Worm (Caenorhabditis elegans) whole organism, young adult: ENCODE data around the gene mif-4.

Experiments
- B0261.1 ChIP-seq: sonication (generic microtip); optimal IDR thresholded peaks from 2 replicates; lab custom pipeline; 2016; ENCODE audit warnings: mild to moderate bottlenecking, missing genetic modification characterization, moderate library complexity, missing compliant biosample characterization
- B0336.3 ChIP-seq: fragments of 200-800 bp; sonication (Bioruptor generic); IDR thresholded peaks from 2 replicates; pipeline ENCODE4 v1.3.6; 2022; ENCODE audit warnings: missing genetic modification characterization, missing compliant biosample characterization
- C17E4.6 ChIP-seq: fragments of 200-800 bp; sonication (Bioruptor generic); IDR thresholded peaks from 2 replicates; pipeline ENCODE4 v1.3.6; 2022; ENCODE audit warnings: missing genetic modification reagents, missing genetic modification characterization, missing compliant biosample characterization
- F10E7.11 ChIP-seq: sonication (generic microtip); optimal IDR thresholded peaks from 2 replicates; lab custom pipeline; 2017; ENCODE audit warnings: mild to moderate bottlenecking, missing genetic modification characterization, moderate library complexity, missing compliant biosample characterization
- F23B12.7 ChIP-seq: sonication (generic microtip); optimal IDR thresholded peaks from 2 replicates; lab custom pipeline; 2017; ENCODE audit warnings: missing genetic modification characterization, mild to moderate bottlenecking, missing compliant biosample characterization, antibody characterized with exemption, moderate library complexity; ENCODE audit not compliant: insufficient read depth
- F55B11.4 ChIP-seq: sonication (generic microtip); optimal IDR thresholded peaks from 2 replicates; lab custom pipeline; 2016; ENCODE audit warnings: missing compliant biosample characterization, missing genetic modification characterization, borderline replicate concordance; ENCODE audit not compliant: insufficient read depth
- F57C9.4 ChIP-seq: sonication (generic microtip); optimal IDR thresholded peaks from 2 replicates; lab custom pipeline; 2017; ENCODE audit warnings: mild to moderate bottlenecking, missing genetic modification characterization, missing compliant biosample characterization
- K12H6.12 ChIP-seq: fragments of 200-800 bp; sonication (Bioruptor generic); optimal IDR thresholded peaks from 2 replicates; lab custom pipeline; 2018; ENCODE audit warnings: mild to moderate bottlenecking, missing genetic modification characterization, missing compliant biosample characterization
- Y95B8A.8 ChIP-seq: fragments of 200-800 bp; sonication (Bioruptor generic); IDR thresholded peaks from 2 replicates; pipeline ENCODE4 v1.3.6; 2022; ENCODE audit warnings: missing genetic modification reagents, missing genetic modification characterization, missing compliant biosample characterization
- ama-1 ChIP-seq, 3 experiments: fragments of 150-350 bp in 1 of 3; sonication (generic microtip) in 2 of 3; optimal IDR thresholded peaks; 2 replicates each; lab custom pipeline; 2014 to 2018; ENCODE audit warnings: missing biosample characterization in 2 of 3, missing genetic modification characterization in 2 of 3, missing genetic modification reagents in 2 of 3
- aptf-2 ChIP-seq: fragments of 200-800 bp; sonication (Bioruptor generic); conservative IDR thresholded peaks from 2 replicates; pipeline ENCODE4 v1.3.6; 2022; ENCODE audit warnings: missing genetic modification reagents, missing genetic modification characterization, missing compliant biosample characterization
- athp-1 ChIP-seq: sonication (generic microtip); optimal IDR thresholded peaks from 2 replicates; lab custom pipeline; 2017; ENCODE audit warnings: mild to moderate bottlenecking, missing genetic modification characterization, missing compliant biosample characterization
- bed-1 ChIP-seq: fragments of 200-800 bp; sonication (Bioruptor generic); IDR thresholded peaks from 2 replicates; pipeline ENCODE4 v1.3.6; 2022; ENCODE audit warnings: missing genetic modification reagents, missing genetic modification characterization, missing compliant biosample characterization
- bed-2 ChIP-seq: fragments of 200-800 bp; sonication (Bioruptor generic); IDR thresholded peaks from 2 replicates; pipeline ENCODE4 v1.3.6; 2022; ENCODE audit warnings: missing genetic modification reagents, missing genetic modification characterization, missing compliant biosample characterization
- cebp-1 ChIP-seq, 2 experiments: fragments of 200-800 bp in 1 of 2; sonication (Bioruptor generic) in 1 of 2; sonication (generic microtip) in 1 of 2; IDR thresholded peaks in 1 of 2; optimal IDR thresholded peaks in 1 of 2; 2 replicates each; pipeline versions ENCODE4 v1.3.6 to Lab custom; 2017 to 2022; ENCODE audit warnings: missing compliant biosample characterization in 2 of 2, missing genetic modification characterization in 2 of 2, mild to moderate bottlenecking in 1 of 2, missing genetic modification reagents in 1 of 2, moderate library complexity in 1 of 2
- cebp-2 ChIP-seq: fragments of 200-800 bp; sonication (Bioruptor generic); IDR thresholded peaks from 2 replicates; pipeline ENCODE4 v1.3.6; 2022; ENCODE audit warnings: missing genetic modification characterization, missing compliant biosample characterization
- ceh-100 ChIP-seq: fragments of 200-800 bp; sonication (Bioruptor generic); IDR thresholded peaks from 2 replicates; pipeline ENCODE4 v1.3.6; 2022; ENCODE audit warnings: missing genetic modification reagents, missing genetic modification characterization, missing compliant biosample characterization
- ceh-79 ChIP-seq: sonication (generic microtip); optimal IDR thresholded peaks from 2 replicates; lab custom pipeline; 2017; ENCODE audit warnings: mild to moderate bottlenecking, missing genetic modification characterization, missing compliant biosample characterization
- chd-7 ChIP-seq: sonication (generic microtip); optimal IDR thresholded peaks from 2 replicates; lab custom pipeline; 2016; ENCODE audit warnings: mild to moderate bottlenecking, missing genetic modification characterization, moderate library complexity, missing compliant biosample characterization
- dox-1 ChIP-seq: fragments of 200-800 bp; sonication (Bioruptor generic); IDR thresholded peaks from 2 replicates; pipeline ENCODE4 v1.3.6; 2022; ENCODE audit warnings: missing genetic modification reagents, missing genetic modification characterization, missing compliant biosample characterization
- ekl-4 ChIP-seq: fragments of 200-800 bp; sonication (Bioruptor generic); IDR thresholded peaks from 2 replicates; pipeline ENCODE4 v1.3.6; 2022; ENCODE audit warnings: missing genetic modification reagents, missing genetic modification characterization, missing compliant biosample characterization
- gei-17 ChIP-seq: fragments of 200-800 bp; sonication (Bioruptor generic); optimal IDR thresholded peaks from 2 replicates; lab custom pipeline; 2018; ENCODE audit warnings: mild to moderate bottlenecking, missing genetic modification characterization, missing compliant biosample characterization
- hlh-12 ChIP-seq: sonication (generic microtip); optimal IDR thresholded peaks from 2 replicates; lab custom pipeline; 2016; ENCODE audit warnings: missing genetic modification characterization, missing compliant biosample characterization
- hlh-26 ChIP-seq: fragments of 200-800 bp; sonication (Bioruptor generic); conservative IDR thresholded peaks from 2 replicates; pipeline ENCODE4 v1.3.6; 2022; ENCODE audit warnings: missing genetic modification reagents, missing genetic modification characterization, missing compliant biosample characterization
- hsf-1 ChIP-seq: fragments of 200-800 bp; sonication (Bioruptor generic); IDR thresholded peaks from 2 replicates; pipeline ENCODE4 v1.3.6; 2022; ENCODE audit warnings: missing genetic modification reagents, missing genetic modification characterization, missing compliant biosample characterization
- let-526 ChIP-seq: fragments of 200-800 bp; sonication (Bioruptor generic); IDR thresholded peaks from 2 replicates; pipeline ENCODE4 v1.3.6; 2022; ENCODE audit warnings: missing genetic modification reagents, missing genetic modification characterization, missing compliant biosample characterization
- mel-28 ChIP-seq: sonication (generic microtip); optimal IDR thresholded peaks from 2 replicates; lab custom pipeline; 2016; ENCODE audit warnings: borderline replicate concordance, mild to moderate bottlenecking, missing genetic modification characterization, missing compliant biosample characterization
- nhr-120 ChIP-seq: fragments of 200-800 bp; sonication (Bioruptor generic); IDR thresholded peaks from 2 replicates; pipeline ENCODE4 v1.3.6; 2022; ENCODE audit warnings: missing genetic modification characterization, missing compliant biosample characterization
- nhr-90 ChIP-seq: sonication (generic microtip); optimal IDR thresholded peaks from 2 replicates; lab custom pipeline; 2016; ENCODE audit warnings: missing genotype, mild to moderate bottlenecking, missing genetic modification characterization, missing compliant biosample characterization
- sdz-38 ChIP-seq: sonication (generic microtip); optimal IDR thresholded peaks from 2 replicates; lab custom pipeline; 2016; ENCODE audit warnings: missing genotype, missing genetic modification characterization, missing compliant biosample characterization
- snpc-1.3 ChIP-seq: sonication (generic microtip); optimal IDR thresholded peaks from 2 replicates; lab custom pipeline; 2017; ENCODE audit warnings: missing genetic modification characterization, mild to moderate bottlenecking, missing compliant biosample characterization, antibody characterized with exemption, moderate library complexity, missing genotype, missing genetic modification reagents; ENCODE audit not compliant: insufficient read depth
- snpc-3.4 ChIP-seq: sonication (generic microtip); optimal IDR thresholded peaks from 2 replicates; lab custom pipeline; 2017; ENCODE audit warnings: missing genetic modification characterization, mild to moderate bottlenecking, missing compliant biosample characterization, antibody characterized with exemption, moderate library complexity, missing genotype, missing genetic modification reagents
- somi-1 ChIP-seq: fragments of 200-800 bp; sonication (Bioruptor generic); optimal IDR thresholded peaks from 2 replicates; lab custom pipeline; 2018; ENCODE audit warnings: mild to moderate bottlenecking, missing genetic modification characterization, missing compliant biosample characterization
- tbx-9 ChIP-seq: sonication (generic microtip); optimal IDR thresholded peaks from 2 replicates; lab custom pipeline; 2016; ENCODE audit warnings: borderline replicate concordance, missing genetic modification characterization, inconsistent platforms, missing compliant biosample characterization
- tlf-1 ChIP-seq: fragments of 200-800 bp; sonication (Bioruptor generic); optimal IDR thresholded peaks from 2 replicates; lab custom pipeline; 2018; ENCODE audit warnings: mild to moderate bottlenecking, missing genetic modification characterization, missing compliant biosample characterization
- xnd-1 ChIP-seq: sonication (generic microtip); optimal IDR thresholded peaks from 2 replicates; lab custom pipeline; 2016; ENCODE audit warnings: missing genotype, missing genetic modification reagents, missing genetic modification characterization, missing compliant biosample characterization
- zfh-2 ChIP-seq: fragments of 200-800 bp; sonication (Bioruptor generic); conservative IDR thresholded peaks from 2 replicates; pipeline ENCODE4 v1.3.6; 2022; ENCODE audit warnings: missing genetic modification reagents, missing genetic modification characterization, missing compliant biosample characterization
- zim-3 ChIP-seq: sonication (generic microtip); optimal IDR thresholded peaks from 2 replicates; lab custom pipeline; 2017; ENCODE audit warnings: mild to moderate bottlenecking, missing genetic modification characterization, moderate library complexity, missing compliant biosample characterization
- ztf-26 ChIP-seq: sonication (generic microtip); optimal IDR thresholded peaks from 2 replicates; lab custom pipeline; 2017; ENCODE audit warnings: missing genetic modification characterization, missing compliant biosample characterization
- ztf-3 ChIP-seq: fragments of 200-800 bp; sonication (Bioruptor generic); optimal IDR thresholded peaks from 2 replicates; lab custom pipeline; 2018; ENCODE audit warnings: mild to moderate bottlenecking, missing genetic modification characterization, missing compliant biosample characterization
- ztf-6 ChIP-seq: fragments of 200-800 bp; sonication (Bioruptor generic); IDR thresholded peaks from 2 replicates; pipeline ENCODE4 v1.3.6; 2022; ENCODE audit warnings: missing genetic modification reagents, missing genetic modification characterization, missing compliant biosample characterization

The mif-4 gene

DNA sequence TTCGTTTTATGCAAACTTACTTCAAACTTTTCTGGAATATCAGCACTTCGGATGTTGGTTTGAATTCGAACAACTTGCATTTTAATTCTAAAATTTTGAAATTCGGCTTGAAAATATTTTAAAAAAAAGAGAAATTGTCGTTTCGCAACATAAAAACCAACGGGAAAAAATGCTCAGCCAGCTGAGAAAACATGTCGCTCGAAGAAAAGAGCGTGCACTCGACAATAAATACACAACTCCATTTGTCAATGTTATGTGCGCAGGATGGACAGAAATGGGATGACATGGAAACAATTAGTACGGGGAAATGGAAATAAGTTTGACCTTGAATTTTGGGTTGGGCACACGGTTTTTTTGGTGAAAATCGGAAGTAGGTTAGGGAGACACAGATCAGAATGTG is at the start of gene mif-4:
Gene mif-4 (minus strand): TSS at position 87 of the 400 bp plus-strand sequence.
- TF ChIP-seq cebp-1 (GFP tag; IDR thresholded peaks at IDR 0.05; lab: Robert Waterston, UW) = no peak
- peak; percentile 51 for TF ChIP-seq cebp-1 (tag; optimal IDR thresholded peaks at IDR 0.05; lab: Kevin White, UChicago)
- TF ChIP-seq cebp-2 (GFP tag; lab: Robert Waterston, UW) = no peak

ce11 chrIV:6385010-6385409 is 49.2 kb upstream of the mif-4 start:
- TF ChIP-seq athp-1 (tag; lab: Kevin White, UChicago) (no peak), bed-1 (GFP tag; lab: Robert Waterston, UW) (no peak), ztf-3 (GFP tag; lab: Kevin White, UChicago) (no peak), Y95B8A.8 (no peak), F57C9.4 (tag; lab: Kevin White, UChicago) (no peak), zim-3 (tag; lab: Kevin White, UChicago) (no peak), ceh-100 (no peak), bed-2 (GFP tag; lab: Robert Waterston, UW) (no peak), ama-1 (optimal IDR thresholded peaks at IDR 0.05; lab: Kevin White, UChicago) (no peak), ama-1 (GFP tag; optimal IDR thresholded peaks at IDR 0.05; lab: Kevin White, UChicago) (no peak), aptf-2 (GFP tag; lab: Robert Waterston, UW) (no peak), xnd-1 (tag; lab: Kevin White, UChicago) (no peak), chd-7 (tag; lab: Kevin White, UChicago) (no peak), gei-17 (GFP tag; lab: Kevin White, UChicago) (no peak), sdz-38 (tag; lab: Kevin White, UChicago) (no peak)

ce11 chrIV:6383970-6384369 is 48.2 kb upstream of the mif-4 start, which contains the start of gene shl-1:
Gene shl-1, minus strand, starts transcription at chrIV:6384070.
- TF ChIP-seq ceh-79 (tag; lab: Kevin White, UChicago) (no peak), ztf-3 (GFP tag; lab: Kevin White, UChicago) (no peak), zfh-2 (GFP tag; lab: Robert Waterston, UW) (no peak), aptf-2 (GFP tag; lab: Robert Waterston, UW) (no peak), K12H6.12 (tag; lab: Kevin White, UChicago) (no peak), B0261.1 (tag; lab: Kevin White, UChicago) (no peak), ztf-26 (no peak), let-526 (no peak), somi-1 (no peak), ekl-4 (no peak), dox-1 (GFP tag; lab: Robert Waterston, UW) (no peak), nhr-120 (GFP tag; lab: Robert Waterston, UW) (no peak), B0336.3 (GFP tag; lab: Robert Waterston, UW) (no peak), F23B12.7 (tag; lab: Kevin White, UChicago) (no peak)

ce11 chrIV:6378398-6378797 is 42.6 kb upstream of the mif-4 start:
- TF ChIP-seq ztf-6 (GFP tag; lab: Robert Waterston, UW) (no peak), nhr-90 (no peak), tbx-9 (no peak), nhr-120 (GFP tag; lab: Robert Waterston, UW) (no peak), snpc-3.4 (tag; lab: Kevin White, UChicago) (no peak), hsf-1 (GFP tag; lab: Robert Waterston, UW) (no peak), mel-28 (tag; lab: Kevin White, UChicago) (no peak), hlh-12 (tag; lab: Kevin White, UChicago) (no peak), hlh-26 (no peak), C17E4.6 (GFP tag; lab: Robert Waterston, UW) (no peak), snpc-1.3 (no peak), ekl-4 (no peak), F55B11.4 (tag; lab: Kevin White, UChicago) (no peak), xnd-1 (tag; lab: Kevin White, UChicago) (no peak), tlf-1 (GFP tag; lab: Kevin White, UChicago) (no peak), F10E7.11 (no peak)
